Fruit fly (Drosophila melanogaster) whole organism, embryonic: Measurements from ENCODE around the gene blot.

Experiments
- C15 ChIP-seq: fragments of 200-800 bp; sonication (Bioruptor generic); IDR thresholded peaks from 3 replicates; pipeline ENCODE4 v1.3.6; 2022; ENCODE audit warnings: missing biosample characterization, missing genetic modification characterization
- CG10959 ChIP-seq: fragments of 200-800 bp; sonication (Bioruptor generic); IDR thresholded peaks from 2 replicates; pipeline ENCODE4 v1.3.6; 2022; ENCODE audit warnings: missing biosample characterization, missing genetic modification characterization
- CG12155 ChIP-seq: fragments of 200-800 bp; sonication (Bioruptor generic); optimal IDR thresholded peaks from 3 replicates; lab custom pipeline; 2016; ENCODE audit warnings: missing biosample characterization, missing genetic modification characterization
- CG15479 ChIP-seq: fragments of 200-800 bp; sonication (Bioruptor generic); optimal IDR thresholded peaks from 3 replicates; lab custom pipeline; 2019; ENCODE audit warnings: missing biosample characterization, mild to moderate bottlenecking, missing genetic modification characterization, moderate library complexity
- CG15601 ChIP-seq: fragments of 200-800 bp; sonication (Bioruptor generic); optimal IDR thresholded peaks from 3 replicates; lab custom pipeline; 2019; ENCODE audit warnings: missing biosample characterization, mild to moderate bottlenecking, missing genetic modification characterization, moderate library complexity
- CG30020 ChIP-seq: fragments of 200-800 bp; optimal IDR thresholded peaks from 2 replicates; lab custom pipeline; 2019; ENCODE audit warnings: missing biosample characterization, mild to moderate bottlenecking, missing genetic modification characterization, moderate library complexity
- CG31224 ChIP-seq: fragments of 200-800 bp; sonication (Bioruptor generic); IDR thresholded peaks from 2 replicates; pipeline ENCODE4 v1.3.6; 2022; ENCODE audit warnings: missing biosample characterization, missing genetic modification characterization
- CG3847 ChIP-seq: fragments of 200-800 bp; sonication (Bioruptor generic); IDR thresholded peaks from 2 replicates; pipeline ENCODE4 v1.3.6; 2022; ENCODE audit warnings: missing biosample characterization, missing genetic modification characterization
- CG5180 ChIP-seq: fragments of 200-800 bp; sonication (Bioruptor generic); optimal IDR thresholded peaks from 3 replicates; lab custom pipeline; 2017; ENCODE audit warnings: missing biosample characterization, missing genetic modification characterization, mild to moderate bottlenecking, moderate library complexity, missing genetic modification reagents
- CG7963 ChIP-seq: fragments of 200-800 bp; sonication (Bioruptor generic); IDR thresholded peaks from 3 replicates; pipeline ENCODE4 v1.3.6; 2022; ENCODE audit warnings: missing biosample characterization, missing genetic modification characterization; ENCODE audit not compliant: partially characterized antibody
- CG8089 ChIP-seq: fragments of 200-800 bp; sonication (Bioruptor generic); optimal IDR thresholded peaks from 3 replicates; lab custom pipeline; 2016; ENCODE audit warnings: missing biosample characterization, missing genetic modification characterization
- CG9797 ChIP-seq: fragments of 200-800 bp; sonication (Bioruptor generic); optimal IDR thresholded peaks from 3 replicates; lab custom pipeline; 2018; ENCODE audit warnings: missing biosample characterization, mild to moderate bottlenecking, missing genetic modification characterization
- CHES-1-like ChIP-seq: fragments of 200-800 bp; sonication (Bioruptor generic); optimal IDR thresholded peaks from 2 replicates; lab custom pipeline; 2016; ENCODE audit warnings: missing biosample characterization, missing genetic modification characterization
- D19A ChIP-seq: fragments of 200-800 bp; optimal IDR thresholded peaks from 3 replicates; lab custom pipeline; 2019; ENCODE audit warnings: missing biosample characterization, mild to moderate bottlenecking, missing genetic modification characterization, moderate library complexity
- Deaf1 ChIP-seq: fragments of 200-800 bp; optimal IDR thresholded peaks from 3 replicates; lab custom pipeline; 2019; ENCODE audit warnings: missing biosample characterization, mild to moderate bottlenecking, missing genetic modification characterization, moderate library complexity
- Dfd ChIP-seq, 2 experiments: fragments of >200 bp; optimal IDR thresholded peaks; 2 replicates each; lab custom pipeline; 2017; ENCODE audit warnings: missing biosample characterization in 2 of 2, missing genetic modification characterization in 2 of 2
- Dip3 ChIP-seq: fragments of 200-800 bp; sonication (Bioruptor generic); optimal IDR thresholded peaks from 3 replicates; lab custom pipeline; 2016; ENCODE audit warnings: missing biosample characterization, missing genetic modification characterization
- Doc3 ChIP-seq: fragments of 200-800 bp; sonication (Bioruptor generic); IDR thresholded peaks from 3 replicates; pipeline ENCODE4 v1.3.6; 2022; ENCODE audit warnings: missing biosample characterization, missing genetic modification characterization; ENCODE audit not compliant: partially characterized antibody
- Ets97D ChIP-seq: fragments of 200-800 bp; sonication (Bioruptor generic); optimal IDR thresholded peaks from 3 replicates; lab custom pipeline; 2016; ENCODE audit warnings: missing biosample characterization, missing genetic modification characterization
- Hey ChIP-seq: fragments of 200-800 bp; sonication (Bioruptor generic); optimal IDR thresholded peaks from 3 replicates; lab custom pipeline; 2018; ENCODE audit warnings: missing biosample characterization, mild to moderate bottlenecking, missing genetic modification characterization
- Med ChIP-seq: fragments of 200-800 bp; sonication (Bioruptor generic); peaks from one replicate; lab custom pipeline; 2016; ENCODE audit warnings: missing biosample characterization, missing genetic modification characterization, mild to moderate bottlenecking, inconsistent platforms, moderate library complexity
- Scr ChIP-seq: fragments of 200-800 bp; sonication (Bioruptor generic); IDR thresholded peaks from 2 replicates; pipeline ENCODE4 v1.3.6; 2022; ENCODE audit warnings: missing biosample characterization, missing genetic modification characterization; ENCODE audit not compliant: partially characterized antibody
- Sry-δ ChIP-seq: fragments of 200-800 bp; sonication (Bioruptor generic); optimal IDR thresholded peaks from 2 replicates; lab custom pipeline; 2016; ENCODE audit warnings: missing biosample characterization, missing genetic modification characterization
- Usf ChIP-seq: fragments of 200-800 bp; sonication (Bioruptor generic); optimal IDR thresholded peaks from 2 replicates; lab custom pipeline; 2017; ENCODE audit warnings: missing genotype, missing biosample characterization, missing genetic modification characterization
- bcd ChIP-seq: fragments of 200-800 bp; sonication (Bioruptor generic); optimal IDR thresholded peaks from 2 replicates; lab custom pipeline; 2017; ENCODE audit warnings: missing biosample characterization, mild to moderate bottlenecking, missing genetic modification characterization
- cg ChIP-seq: fragments of 200-800 bp; sonication (Bioruptor generic); optimal IDR thresholded peaks from 3 replicates; lab custom pipeline; 2019; ENCODE audit warnings: missing biosample characterization, mild to moderate bottlenecking, missing genetic modification characterization, moderate library complexity
- ci ChIP-seq: fragments of 200-800 bp; sonication (Bioruptor generic); IDR thresholded peaks from 3 replicates; pipeline ENCODE4 v1.3.6; 2022; ENCODE audit warnings: missing biosample characterization, missing genetic modification characterization
- dmrt99B ChIP-seq: fragments of 200-800 bp; sonication (Bioruptor generic); optimal IDR thresholded peaks from 2 replicates; lab custom pipeline; 2018; ENCODE audit warnings: missing biosample characterization, mild to moderate bottlenecking, missing genetic modification characterization, moderate library complexity
- ewg ChIP-seq: fragments of 200-800 bp; sonication (Bioruptor generic); optimal IDR thresholded peaks from 3 replicates; lab custom pipeline; 2017; ENCODE audit warnings: mild to moderate bottlenecking, missing biosample characterization, missing genetic modification reagents, missing genetic modification characterization
- exex ChIP-seq: fragments of 200-800 bp; sonication (Bioruptor generic); optimal IDR thresholded peaks from 4 replicates; lab custom pipeline; 2018; ENCODE audit warnings: missing biosample characterization, mild to moderate bottlenecking, missing genetic modification characterization, moderate library complexity
- fd3F ChIP-seq: fragments of 200-800 bp; sonication (Bioruptor generic); optimal IDR thresholded peaks from 2 replicates; lab custom pipeline; 2018; ENCODE audit warnings: missing biosample characterization, mild to moderate bottlenecking, missing genetic modification characterization, moderate library complexity
- ham ChIP-seq: fragments of 200-800 bp; sonication (Bioruptor generic); IDR thresholded peaks from 2 replicates; pipeline ENCODE4 v1.3.6; 2022; ENCODE audit warnings: missing biosample characterization, missing genetic modification characterization
- hbn ChIP-seq: fragments of 200-800 bp; sonication (Bioruptor generic); IDR thresholded peaks from 2 replicates; pipeline ENCODE4 v1.3.6; 2022; ENCODE audit warnings: missing biosample characterization, missing genetic modification characterization; ENCODE audit not compliant: partially characterized antibody
- nmo ChIP-seq: fragments of 200-800 bp; sonication (Bioruptor generic); optimal IDR thresholded peaks from 2 replicates; lab custom pipeline; 2018; ENCODE audit warnings: missing biosample characterization, mild to moderate bottlenecking, missing genetic modification characterization, moderate library complexity
- pan ChIP-seq, 4 experiments: fragments of >200 bp in 3 of 4; fragments of 200-800 bp in 1 of 4; sonication (Bioruptor generic) in 1 of 4; optimal IDR thresholded peaks in 3 of 4; IDR thresholded peaks in 1 of 4; 2 replicates each; pipeline versions ENCODE4 v1.3.6 to Lab custom; 2017 to 2022; ENCODE audit warnings: missing biosample characterization in 2 of 4, missing genetic modification characterization in 2 of 4, mixed read lengths in 1 of 4
- pita ChIP-seq: fragments of 200-800 bp; sonication (Bioruptor generic); optimal IDR thresholded peaks from 2 replicates; lab custom pipeline; 2017; ENCODE audit warnings: missing biosample characterization, mild to moderate bottlenecking, missing genetic modification characterization
- scrt ChIP-seq: fragments of 200-800 bp; sonication (Bioruptor generic); optimal IDR thresholded peaks from 2 replicates; lab custom pipeline; 2018; ENCODE audit warnings: missing biosample characterization, mild to moderate bottlenecking, missing genetic modification characterization, moderate library complexity
- stwl ChIP-seq: fragments of 200-800 bp; sonication (Bioruptor generic); optimal IDR thresholded peaks from 3 replicates; lab custom pipeline; 2018; ENCODE audit warnings: missing biosample characterization, mild to moderate bottlenecking, missing genetic modification characterization, moderate library complexity
- toy ChIP-seq: fragments of 200-800 bp; sonication (Bioruptor generic); IDR thresholded peaks from 2 replicates; pipeline ENCODE4 v1.3.6; 2022; ENCODE audit warnings: missing biosample characterization, missing genetic modification characterization
- vnd ChIP-seq: fragments of 200-800 bp; sonication (Bioruptor generic); IDR thresholded peaks from 3 replicates; pipeline ENCODE4 v1.3.6; 2022; ENCODE audit warnings: missing biosample characterization, missing genetic modification characterization; ENCODE audit not compliant: partially characterized antibody
- vvl ChIP-seq: fragments of 200-800 bp; sonication (Bioruptor generic); IDR thresholded peaks from 2 replicates; pipeline ENCODE4 v1.3.6; 2022; ENCODE audit warnings: missing biosample characterization, missing genetic modification characterization
- zen ChIP-seq: fragments of 200-800 bp; sonication (Bioruptor generic); optimal IDR thresholded peaks from 3 replicates; lab custom pipeline; 2018; ENCODE audit warnings: missing biosample characterization, mild to moderate bottlenecking, missing genetic modification characterization, moderate library complexity

The blot gene

dm6 chr3L:17352812-17353211 lies 68.5 kb downstream of the blot start (continued):
- TF ChIP-seq CG30020 (tag; lab: Kevin White, UChicago) (no peak), CG7963 (no peak), Scr (GFP tag; lab: Robert Waterston, UW) (peak; percentile 45), D19A (tag; lab: Kevin White, UChicago) (peak; percentile 5), bcd (GFP tag; lab: Kevin White, UChicago) (peak; percentile 16), CG12155 (peak; percentile 30), pita (peak; percentile 90), CG15601 (peak; percentile 52), nmo (GFP tag; lab: Kevin White, UChicago) (peak; percentile 48), exex (tag; lab: Kevin White, UChicago) (peak; percentile 32), CG3847 (GFP tag; lab: Robert Waterston, UW) (peak; percentile 58), ham (GFP tag; lab: Robert Waterston, UW) (no peak)

DNA sequence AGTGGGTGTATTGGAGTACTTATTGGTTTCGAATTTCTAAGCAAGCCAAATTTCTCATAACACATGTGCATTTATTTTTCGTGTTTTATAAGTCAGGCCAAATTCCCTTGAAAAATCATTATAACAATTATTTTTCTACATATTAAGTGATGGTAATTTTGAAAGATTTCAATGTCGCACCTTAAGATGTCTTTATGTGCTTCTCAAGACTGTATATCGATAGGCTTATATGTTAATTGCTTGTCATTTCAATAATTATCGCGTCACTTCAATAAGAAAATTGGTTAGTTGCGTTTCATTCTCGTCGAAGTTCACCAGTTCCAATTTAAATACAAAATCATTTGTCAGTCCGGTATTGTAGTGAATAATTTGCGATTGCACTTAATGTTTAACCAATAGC lies 69.8 kb downstream of the blot start, which contains the start of gene CG7692:
Gene CG7692 (plus strand): TSS at position 301 of the 400 bp plus-strand sequence.
- TF ChIP-seq vvl (peak; percentile 33; the same call in 1 of the 2 replicates), CG31224 (no peak), stwl (tag; lab: Kevin White, UChicago) (peak; percentile 23), toy (GFP tag; lab: Robert Waterston, UW) (no peak), Doc3 (GFP tag; lab: Robert Waterston, UW) (no peak), pan (optimal IDR thresholded peaks at IDR 0.05; lab: Kevin White, UChicago) (no peak), pan (GFP tag; optimal IDR thresholded peaks at IDR 0.05 in 1 of 2, IDR thresholded peaks at IDR 0.05 in 1 of 2) (no peak), CHES-1-like (GFP tag; lab: Kevin White, UChicago) (no peak), zen (tag; lab: Kevin White, UChicago) (no peak), CG8089 (no peak), CG5180 (no peak), dmrt99B (tag; lab: Kevin White, UChicago) (no peak), hbn (GFP tag; lab: Robert Waterston, UW) (no peak), vnd (GFP tag; lab: Robert Waterston, UW) (no peak), D19A (tag; lab: Kevin White, UChicago) (no peak), Sry-δ (GFP tag; lab: Kevin White, UChicago) (peak; percentile 16), C15 (GFP tag; lab: Robert Waterston, UW) (no peak), Usf (GFP tag; lab: Kevin White, UChicago) (no peak)

DNA sequence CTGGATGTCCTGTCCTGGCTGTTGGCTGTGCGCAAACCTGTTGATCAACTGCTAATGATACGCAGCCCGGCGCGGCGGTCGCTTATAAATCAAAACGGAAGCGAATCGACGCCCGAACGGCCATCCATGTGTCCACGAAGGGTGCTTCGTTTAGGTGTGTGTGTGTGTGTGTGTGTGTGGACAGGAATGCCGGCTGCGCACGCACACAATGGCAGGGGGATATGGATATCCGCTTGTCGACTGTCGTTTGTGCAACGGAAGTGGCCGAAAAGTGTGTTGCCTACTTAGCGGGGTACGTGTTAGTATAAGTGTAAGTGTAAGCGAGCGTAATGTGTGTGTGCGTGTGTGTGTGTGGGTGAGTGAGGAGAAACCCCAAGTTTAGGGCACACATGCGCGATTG lies 71.7 kb downstream of the blot start, which contains the start of gene Mip:
Gene Mip (minus strand): TSS at position 63 of the 400 bp plus-strand sequence.
- peak; percentile 48 for TF ChIP-seq Med (GFP tag; lab: Kevin White, UChicago)
- TF ChIP-seq fd3F (GFP tag; lab: Kevin White, UChicago), result no peak
- TF ChIP-seq Dfd (GFP tag; optimal IDR thresholded peaks at IDR 0.05; lab: Kevin White, UChicago), result peak in 1 of 2 experiments; percentile 13
- TF ChIP-seq CG10959 (GFP tag; lab: Robert Waterston, UW), result 0 out of 2 replicates have a peak, but pooled peaks have one; percentile 17
- peak; percentile 83 for TF ChIP-seq Deaf1
- no peak for TF ChIP-seq CG9797 (GFP tag; lab: Kevin White, UChicago)
- TF ChIP-seq Dip3 (GFP tag; lab: Kevin White, UChicago), result no peak
- TF ChIP-seq Ets97D (GFP tag; lab: Kevin White, UChicago), result peak; percentile 12
- TF ChIP-seq ci, result no peak
- peak; percentile 67 for TF ChIP-seq ewg (GFP tag; lab: Kevin White, UChicago)
- peak; percentile 77 for TF ChIP-seq CG15479 (GFP tag; lab: Kevin White, UChicago)
- peak; percentile 8 for TF ChIP-seq zen (tag; lab: Kevin White, UChicago)
- peak; percentile 55 for TF ChIP-seq scrt (GFP tag; lab: Kevin White, UChicago)
- peak; percentile 41 for TF ChIP-seq cg
- TF ChIP-seq Hey (tag; lab: Kevin White, UChicago), result peak; percentile 39
- 0 out of 2 replicates have a peak, but pooled peaks have one; percentile 8 for TF ChIP-seq CG3847 (GFP tag; lab: Robert Waterston, UW)
